Worm (Caenorhabditis elegans): ENCODE results near the gene sri-62.

ce11 chrII:2710919-2711318 lies 12.6 kb upstream of the sri-62 start, which contains the start of gene T05A8.2:
- TF ChIP-seq lin-39 (tag; optimal IDR thresholded peaks at IDR 0.05): no peak
- no peak for TF ChIP-seq egl-27 (tag; optimal IDR thresholded peaks at IDR 0.05)
- TF ChIP-seq zfp-3 (GFP tag; conservative IDR thresholded peaks at IDR 0.05): no peak

All from whole organism, L4 larva.